Worm (Caenorhabditis elegans): ENCODE results near the gene acc-2.

The acc-2 gene

DNA sequence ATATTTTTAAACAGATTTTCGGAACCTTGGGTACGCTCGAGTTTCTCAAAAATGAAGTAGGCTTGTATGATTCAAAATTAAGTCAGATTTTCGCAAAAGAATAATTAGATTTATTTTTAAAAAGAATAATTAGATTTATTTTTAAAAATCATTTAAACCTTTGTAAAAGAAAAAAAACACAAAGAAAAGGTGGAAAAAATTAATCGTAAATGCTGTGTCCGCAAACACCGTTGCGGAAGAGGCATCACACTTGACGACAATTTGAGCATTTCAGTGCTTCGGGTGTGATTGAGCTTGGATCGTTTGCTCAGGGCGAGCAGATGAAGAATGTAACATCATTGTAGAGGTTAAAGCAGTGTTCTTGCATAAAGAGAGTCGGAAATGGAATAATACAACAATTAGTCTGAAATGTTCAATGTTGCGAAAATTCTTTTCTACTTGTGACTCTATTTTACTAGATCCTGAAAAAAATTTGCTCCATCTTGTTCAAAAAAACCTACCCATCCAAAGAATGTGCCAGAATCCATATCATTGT is 4.7 kb downstream of the acc-2 start:
- TF ChIP-seq nhr-129 (tag; optimal IDR thresholded peaks at IDR 0.05) (no peak), crh-2 (tag; optimal IDR thresholded peaks at IDR 0.05) (no peak), nhr-6 (tag; optimal IDR thresholded peaks at IDR 0.05) (no peak), dmd-4 (tag; optimal IDR thresholded peaks at IDR 0.05) (no peak), C34F6.9 (tag; optimal IDR thresholded peaks at IDR 0.05) (peak; percentile 34)

ce11 chrIV:9032550-9032949 is 16.0 kb downstream of the acc-2 start, which contains the start of gene C53D6.6:
Gene C53D6.6 (minus strand): TSS chrIV:9032667.
- TF ChIP-seq C34F6.9 (tag; optimal IDR thresholded peaks at IDR 0.05) (peak; percentile 43), fos-1 (tag; optimal IDR thresholded peaks at IDR 0.05) (peak; percentile 45), nhr-129 (tag; optimal IDR thresholded peaks at IDR 0.05) (peak; percentile 66), nhr-77 (tag; optimal IDR thresholded peaks at IDR 0.05) (no peak)

DNA sequence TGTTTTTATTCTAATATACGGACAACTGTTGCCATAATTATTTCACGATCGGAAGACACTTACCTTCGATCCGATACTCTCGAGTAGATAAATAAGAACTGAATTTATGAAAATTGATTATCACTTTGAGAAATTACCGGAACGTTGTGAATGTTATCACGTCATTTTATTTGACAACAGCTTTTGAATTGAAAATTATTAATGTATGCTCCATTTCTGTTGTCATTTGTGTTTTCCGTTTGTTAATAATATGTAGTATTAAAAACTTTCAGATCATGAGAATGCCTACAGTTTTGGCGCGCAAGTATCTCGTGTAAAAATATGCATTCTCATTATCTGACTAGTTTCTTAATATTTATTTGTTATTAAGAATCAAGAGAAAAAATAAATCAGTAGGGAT is 17.8 kb downstream of the acc-2 start, which contains the start of gene C53D6.10:
C53D6.10 (minus strand) TSS at position 101 of the 400 bp plus-strand sequence.
- TF ChIP-seq sem-4 (tag; optimal IDR thresholded peaks at IDR 0.05) (no peak), C34F6.9 (tag; optimal IDR thresholded peaks at IDR 0.05) (no peak), lsy-2 (tag; optimal IDR thresholded peaks at IDR 0.05) (no peak), lin-13 (GFP tag; optimal IDR thresholded peaks at IDR 0.05) (no peak), dmd-4 (tag; optimal IDR thresholded peaks at IDR 0.05) (no peak), fos-1 (tag; optimal IDR thresholded peaks at IDR 0.05) (no peak), F13H6.1 (tag; optimal IDR thresholded peaks at IDR 0.05) (no peak), nhr-21 (tag; optimal IDR thresholded peaks at IDR 0.05) (no peak), zag-1 (tag; optimal IDR thresholded peaks at IDR 0.05) (no peak), nhr-237 (tag; optimal IDR thresholded peaks at IDR 0.05) (no peak), elt-3 (tag; optimal IDR thresholded peaks at IDR 0.05) (no peak), R02D3.7 (tag; optimal IDR thresholded peaks at IDR 0.05) (no peak), nhr-11 (tag; optimal IDR thresholded peaks at IDR 0.05) (no peak), ceh-82 (tag; optimal IDR thresholded peaks at IDR 0.05) (no peak), egl-27 (tag; optimal IDR thresholded peaks at IDR 0.05) (no peak), nhr-129 (tag; optimal IDR thresholded peaks at IDR 0.05) (no peak), nhr-6 (tag; optimal IDR thresholded peaks at IDR 0.05) (no peak)

- TF ChIP-seq unc-39 (tag; optimal IDR thresholded peaks at IDR 0.05) (no peak), nhr-12 (tag; optimal IDR thresholded peaks at IDR 0.05) (no peak), elt-1 (tag; optimal IDR thresholded peaks at IDR 0.05) (no peak), mab-5 (tag; optimal IDR thresholded peaks at IDR 0.05) (no peak)
These were observed 20.5 kb downstream of the acc-2 start, which contains the start of gene C53D6.7 for ce11 chrIV:9037063-9037462. Gene C53D6.7 (minus strand): TSS chrIV:9037163.

ce11 chrIV:9040393-9040792 is 23.8 kb downstream of the acc-2 start, which contains the start of gene Y73F4A.3:
Gene Y73F4A.3 (minus strand): TSS chrIV:9040493.
- TF ChIP-seq mbf-1 (tag; optimal IDR thresholded peaks at IDR 0.05) (no peak), F13H6.1 (tag; optimal IDR thresholded peaks at IDR 0.05) (peak; percentile 4)

ce11 chrIV:9043224-9043623 is 26.6 kb downstream of the acc-2 start, which contains the start of gene Y73F4A.2:
Gene Y73F4A.2 (minus strand): TSS chrIV:9043347.
- TF ChIP-seq elt-3 (tag; optimal IDR thresholded peaks at IDR 0.05) (no peak), nhr-129 (tag; optimal IDR thresholded peaks at IDR 0.05) (peak; percentile 23), blmp-1 (tag; optimal IDR thresholded peaks at IDR 0.05; ENCODE audit: insufficient read depth) (no peak), unc-62 (GFP tag; optimal IDR thresholded peaks at IDR 0.05) (no peak), lsy-2 (tag; optimal IDR thresholded peaks at IDR 0.05) (no peak), nhr-25 (tag; optimal IDR thresholded peaks at IDR 0.05) (no peak), mdl-1 (tag; optimal IDR thresholded peaks at IDR 0.05) (no peak), F13H6.1 (tag; optimal IDR thresholded peaks at IDR 0.05) (peak; percentile 17), gmeb-1 (tag; optimal IDR thresholded peaks at IDR 0.05) (no peak), ama-1 (optimal IDR thresholded peaks at IDR 0.05) (no peak), aly-2 (tag; optimal IDR thresholded peaks at IDR 0.05) (no peak), snpc-4 (tag; optimal IDR thresholded peaks at IDR 0.05) (no peak)
